Worm (Caenorhabditis elegans) whole organism, late embryonic: ENCODE data around the gene col-145.

ENCODE experiments used
- K09A11.1 ChIP-seq: sonication (generic microtip); optimal IDR thresholded peaks from 2 replicates; lab custom pipeline; 2017; ENCODE audit warnings: antibody characterized with exemption, mild to moderate bottlenecking, missing genetic modification characterization, missing compliant biosample characterization; ENCODE audit not compliant: insufficient read depth
- pqm-1 ChIP-seq: sonication (generic microtip); optimal IDR thresholded peaks from 2 replicates; lab custom pipeline; 2016; ENCODE audit warnings: missing genetic modification characterization, missing compliant biosample characterization
- sdc-2 ChIP-seq: sonication (generic microtip); optimal IDR thresholded peaks from 2 replicates; lab custom pipeline; 2016; ENCODE audit warnings: missing genotype, missing genetic modification characterization, missing compliant biosample characterization

- no peak for TF ChIP-seq sdc-2 (tag; lab: Kevin White, UChicago)
- TF ChIP-seq pqm-1, result no peak
- TF ChIP-seq K09A11.1, result no peak
These were observed 34.2 kb downstream of the col-145 start for ce11 chrV:9128562-9128961.
